Worm (Caenorhabditis elegans): ENCODE measurements around the gene algn-1.
A peak's percentile ranks its signal among the peaks of the same experiment; 100 is the strongest.

The algn-1 gene

ce11 chrIII:6444335-6444734, 15.6 kb upstream of the algn-1 start, which contains the start of gene C05D11.13 (continued):
- peak; percentile 54 for TF ChIP-seq nhr-6 (tag; optimal IDR thresholded peaks at IDR 0.05)
- peak; percentile 56 for TF ChIP-seq hlh-30 (tag; optimal IDR thresholded peaks at IDR 0.05; ENCODE audit: insufficient read depth)
- peak; percentile 31 for TF ChIP-seq F10B5.3 (tag; optimal IDR thresholded peaks at IDR 0.05)
- TF ChIP-seq unc-39 (tag; optimal IDR thresholded peaks at IDR 0.05): no peak
- TF ChIP-seq aly-2 (tag; optimal IDR thresholded peaks at IDR 0.05): no peak
- TF ChIP-seq nhr-77 (tag; optimal IDR thresholded peaks at IDR 0.05): no peak
- no peak for TF ChIP-seq vab-7 (GFP tag; IDR thresholded peaks at IDR 0.05)
- TF ChIP-seq zag-1 (tag; optimal IDR thresholded peaks at IDR 0.05): no peak

DNA sequence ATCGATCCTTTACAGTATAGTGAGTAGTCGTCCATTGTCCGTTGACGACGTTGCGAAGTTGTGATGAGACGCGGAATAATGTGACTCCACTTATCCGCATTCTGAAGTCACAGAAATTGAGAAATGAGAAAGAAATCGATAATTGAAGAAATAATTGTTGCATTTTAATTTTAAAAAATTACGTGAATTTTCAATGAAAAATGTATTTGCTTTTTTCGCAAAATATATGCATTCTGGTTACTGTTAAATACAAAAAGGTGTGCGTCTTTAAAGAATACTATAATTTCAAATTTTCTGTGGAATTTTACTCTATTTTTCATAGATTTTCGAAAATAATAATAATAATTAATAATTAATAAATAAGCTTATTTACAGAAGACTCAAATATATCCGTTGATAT, 13.1 kb upstream of the algn-1 start, which contains the start of gene let-721:
Gene let-721 (minus strand): TSS at position 101 of the 400 bp plus-strand sequence.
- TF ChIP-seq mxl-3 (GFP tag; optimal IDR thresholded peaks at IDR 0.05) (no peak), madf-5 (GFP tag; IDR thresholded peaks at IDR 0.05) (no peak), hlh-11 (tag; optimal IDR thresholded peaks at IDR 0.05) (no peak), spr-3 (GFP tag; optimal IDR thresholded peaks at IDR 0.05) (no peak), nhr-111 (GFP tag; optimal IDR thresholded peaks at IDR 0.05) (no peak), vab-7 (GFP tag; IDR thresholded peaks at IDR 0.05) (0 out of 2 replicates have a peak, but pooled peaks have one; percentile 11), attf-4 (tag; optimal IDR thresholded peaks at IDR 0.05) (no peak), spr-1 (tag; optimal IDR thresholded peaks at IDR 0.05) (no peak), madf-9 (GFP tag; conservative IDR thresholded peaks at IDR 0.05) (no peak), pha-4 (GFP tag; IDR thresholded peaks at IDR 0.05) (no peak), pha-4 (tag; optimal IDR thresholded peaks at IDR 0.05) (no peak), unc-62 (GFP tag; optimal IDR thresholded peaks at IDR 0.05 in 1 of 2) (peak in 1 of 2 experiments; percentile 45), unc-62 (tag; optimal IDR thresholded peaks at IDR 0.05) (no peak), lim-7 (GFP tag; IDR thresholded peaks at IDR 0.05) (no peak), ceh-82 (tag; optimal IDR thresholded peaks at IDR 0.05) (no peak), F10B5.3 (tag; optimal IDR thresholded peaks at IDR 0.05) (no peak), ceh-28 (tag; optimal IDR thresholded peaks at IDR 0.05) (no peak)

DNA sequence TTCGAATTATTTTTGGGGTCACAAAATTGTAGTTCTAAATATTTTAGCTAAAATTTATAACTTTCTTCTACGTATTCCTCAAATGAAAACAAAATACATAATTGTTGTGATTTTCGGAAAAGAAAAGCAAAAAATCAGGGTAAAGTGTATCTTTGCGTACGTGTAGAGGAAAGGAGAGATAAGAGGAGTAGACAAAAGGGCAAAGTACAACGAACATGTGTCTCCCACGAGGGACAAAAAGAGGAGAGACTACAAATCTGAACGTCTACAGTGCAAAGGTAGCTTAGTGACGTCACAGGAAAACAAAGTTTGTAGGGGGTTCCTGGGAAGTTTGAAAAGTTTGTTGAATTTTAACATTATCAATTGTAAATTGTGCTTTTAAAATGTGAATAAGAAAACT, 12.4 kb upstream of the algn-1 start:
- TF ChIP-seq aha-1 (tag) (peak; percentile 98), mep-1 (tag; optimal IDR thresholded peaks at IDR 0.05) (peak; percentile 61), F37D6.2 (tag; optimal IDR thresholded peaks at IDR 0.05) (no peak), lin-13 (GFP tag; optimal IDR thresholded peaks at IDR 0.05) (peak; percentile 52), daf-16 (GFP tag; optimal IDR thresholded peaks at IDR 0.05) (peak; percentile 51 to 55), daf-16 (tag; optimal IDR thresholded peaks at IDR 0.05) (peak; percentile 57), madf-9 (GFP tag; conservative IDR thresholded peaks at IDR 0.05) (no peak), jun-1 (tag; optimal IDR thresholded peaks at IDR 0.05) (peak; percentile 36), ama-1 (optimal IDR thresholded peaks at IDR 0.05) (peak; percentile 7), attf-4 (tag; optimal IDR thresholded peaks at IDR 0.05) (no peak), egl-43 (GFP tag; IDR thresholded peaks at IDR 0.05) (no peak), unc-130 (GFP tag; optimal IDR thresholded peaks at IDR 0.05) (no peak), F26F4.8 (GFP tag; conservative IDR thresholded peaks at IDR 0.05) (no peak), nhr-41 (GFP tag; IDR thresholded peaks at IDR 0.05) (no peak), lin-15B (tag; optimal IDR thresholded peaks at IDR 0.05) (no peak), nhr-42 (GFP tag; IDR thresholded peaks at IDR 0.05) (0 out of 2 replicates have a peak, but pooled peaks have one; percentile 22), duxl-1 (tag; optimal IDR thresholded peaks at IDR 0.05; ENCODE audit: poor library complexity) (no peak), ceh-82 (tag; optimal IDR thresholded peaks at IDR 0.05) (no peak), nhr-111 (GFP tag; optimal IDR thresholded peaks at IDR 0.05) (no peak), ceh-44 (GFP tag; IDR thresholded peaks at IDR 0.05) (no peak), snpc-4 (tag; optimal IDR thresholded peaks at IDR 0.05) (no peak), ZK337.2 (GFP tag; IDR thresholded peaks at IDR 0.05) (no peak), sdz-12 (GFP tag; optimal IDR thresholded peaks at IDR 0.05) (no peak), nhr-28 (tag; optimal IDR thresholded peaks at IDR 0.05) (peak; percentile 93), hif-1 (tag; optimal IDR thresholded peaks at IDR 0.05) (peak; percentile 6 to 63), dmd-9 (GFP tag; IDR thresholded peaks at IDR 0.05) (no peak), nhr-102 (tag; optimal IDR thresholded peaks at IDR 0.05) (peak; percentile 26), daf-19 (GFP tag; conservative IDR thresholded peaks at IDR 0.05) (no peak), set-16 (GFP tag; IDR thresholded peaks at IDR 0.05) (no peak), spr-1 (tag; optimal IDR thresholded peaks at IDR 0.05) (no peak), aly-2 (tag; optimal IDR thresholded peaks at IDR 0.05) (no peak), mxl-3 (GFP tag; optimal IDR thresholded peaks at IDR 0.05) (peak; percentile 89), hmg-1.1 (GFP tag; IDR thresholded peaks at IDR 0.05) (peak; percentile 54)
